Worm (Caenorhabditis elegans): ENCODE measurements around the gene C01G12.9.

ce11 chrII:14600852-14601313 is 22.1 kb downstream of the C01G12.9 start, which contains the start of gene tps-2:
- no peak for TF ChIP-seq hpl-2 (GFP tag; optimal IDR thresholded peaks at IDR 0.05)
- no peak for TF ChIP-seq nhr-11 (tag; optimal IDR thresholded peaks at IDR 0.05)
- TF ChIP-seq lin-35 (GFP tag; optimal IDR thresholded peaks at IDR 0.05): no peak
- TF ChIP-seq blmp-1 (tag; optimal IDR thresholded peaks at IDR 0.05): no peak
- TF ChIP-seq snpc-4 (tag; optimal IDR thresholded peaks at IDR 0.05): no peak
- no peak for TF ChIP-seq fos-1 (tag; optimal IDR thresholded peaks at IDR 0.05)
- TF ChIP-seq vab-15 (tag; optimal IDR thresholded peaks at IDR 0.05): no peak
- no peak for TF ChIP-seq ceh-82 (tag; optimal IDR thresholded peaks at IDR 0.05)
- no peak for TF ChIP-seq nhr-77 (tag; optimal IDR thresholded peaks at IDR 0.05)

Measured in whole organism, L1 larva.